Worm (Caenorhabditis elegans) whole organism, mixed stage, embryonic: ENCODE measurements around the gene rps-23.

Experiments
- blmp-1 ChIP-seq: fragments of 150-350 bp; optimal IDR thresholded peaks from 2 replicates; lab custom pipeline; 2014; ENCODE audit warnings: missing biosample characterization, missing genetic modification characterization
- mep-1 ChIP-seq: fragments of 150-350 bp; optimal IDR thresholded peaks from 2 replicates; lab custom pipeline; 2017; ENCODE audit warnings: missing biosample characterization, missing genetic modification reagents, missing genetic modification characterization, inconsistent platforms
- nhr-12 ChIP-seq: fragments of 150-350 bp; optimal IDR thresholded peaks from 2 replicates; lab custom pipeline; 2014; ENCODE audit warnings: missing biosample characterization, missing genetic modification characterization
- nhr-28 ChIP-seq: fragments of 150-350 bp; optimal IDR thresholded peaks from 2 replicates; lab custom pipeline; 2014; ENCODE audit warnings: missing biosample characterization, missing genetic modification characterization
- pha-4 ChIP-seq: fragments of 150-350 bp; optimal IDR thresholded peaks from 2 replicates; lab custom pipeline; 2018; ENCODE audit warnings: missing biosample characterization, missing genetic modification reagents, missing genetic modification characterization

ce11 chrIV:12414601-12415000, 23.7 kb upstream of the rps-23 start:
- TF ChIP-seq mep-1: no peak
- TF ChIP-seq nhr-28: no peak
- TF ChIP-seq pha-4 (tag; lab: Kevin White, UChicago): no peak
- TF ChIP-seq blmp-1 (tag; lab: Kevin White, UChicago): no peak
- no peak for TF ChIP-seq nhr-12 (tag; lab: Kevin White, UChicago)
